Fruit fly (Drosophila melanogaster) whole organism, prepupa: ENCODE measurements around the gene CG6126.

Source experiments
- CG4318 ChIP-seq: fragments of 200-800 bp; sonication (Bioruptor generic); optimal IDR thresholded peaks from 3 replicates; lab custom pipeline; 2017; ENCODE audit warnings: missing biosample characterization, mild to moderate bottlenecking, missing genetic modification characterization
- CG9139 ChIP-seq: fragments of 200-800 bp; sonication (Bioruptor generic); optimal IDR thresholded peaks from 3 replicates; lab custom pipeline; 2017; ENCODE audit warnings: missing biosample characterization, mild to moderate bottlenecking, missing genetic modification characterization
- Ets96B ChIP-seq: fragments of 200-800 bp; optimal IDR thresholded peaks from 2 replicates; lab custom pipeline; 2019; ENCODE audit warnings: missing biosample characterization, mild to moderate bottlenecking, missing genetic modification characterization, moderate library complexity
- Lpt ChIP-seq: fragments of 200-800 bp; sonication (Bioruptor generic); optimal IDR thresholded peaks from 3 replicates; lab custom pipeline; 2016; ENCODE audit warnings: missing biosample characterization, missing genetic modification characterization
- cyc ChIP-seq: fragments of 200-800 bp; sonication (Bioruptor generic); optimal IDR thresholded peaks from 3 replicates; lab custom pipeline; 2016; ENCODE audit warnings: missing biosample characterization, missing genetic modification characterization
- dac ChIP-seq: fragments of 200-800 bp; sonication (Bioruptor generic); optimal IDR thresholded peaks from 2 replicates; lab custom pipeline; 2017; ENCODE audit warnings: missing biosample characterization, mild to moderate bottlenecking, missing genetic modification characterization
- pdm3 ChIP-seq: fragments of 200-800 bp; sonication (Bioruptor generic); optimal IDR thresholded peaks from 3 replicates; lab custom pipeline; 2016; ENCODE audit warnings: missing biosample characterization, missing genetic modification characterization

- TF ChIP-seq Lpt (GFP tag; lab: Kevin White, UChicago) (no peak), pdm3 (no peak), Ets96B (tag; lab: Kevin White, UChicago) (no peak), dac (GFP tag; lab: Kevin White, UChicago) (no peak), CG4318 (GFP tag; lab: Kevin White, UChicago) (no peak), cyc (GFP tag; lab: Kevin White, UChicago) (no peak), CG9139 (GFP tag; lab: Kevin White, UChicago) (no peak)
These were observed 15.6 kb upstream of the CG6126 start for dm6 chr3R:16218251-16219030.
